Worm (Caenorhabditis elegans): ENCODE data around the gene K02E7.10.

DNA sequence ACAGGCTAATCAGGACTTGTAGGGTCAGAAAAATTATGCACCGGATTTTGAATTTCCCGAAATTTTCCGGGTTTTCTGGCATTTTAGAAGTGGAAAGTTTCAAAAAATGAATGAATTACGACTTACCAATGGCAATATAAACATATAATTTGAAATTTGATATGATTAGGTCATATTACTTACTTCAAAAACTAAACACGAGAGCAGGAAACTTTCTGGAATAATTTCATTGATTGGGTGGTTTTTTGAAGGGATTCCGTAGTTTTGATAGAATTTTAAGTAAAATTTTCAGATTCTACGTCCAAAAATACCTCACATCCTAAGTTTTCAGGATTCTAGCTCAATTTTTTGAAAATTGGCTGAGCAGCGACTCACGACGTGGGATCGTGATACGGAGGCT lies 8.6 kb upstream of the K02E7.10 start, which contains the start of gene K02E7.11:
- TF ChIP-seq hlh-4 (tag; optimal IDR thresholded peaks at IDR 0.05) = no peak
- TF ChIP-seq fos-1 (tag; optimal IDR thresholded peaks at IDR 0.05) = no peak
- no peak for TF ChIP-seq zip-4 (GFP tag; optimal IDR thresholded peaks at IDR 0.05)
- TF ChIP-seq lir-3 (tag; optimal IDR thresholded peaks at IDR 0.05; ENCODE audit: poor library complexity) = no peak
- TF ChIP-seq nhr-11 (tag; optimal IDR thresholded peaks at IDR 0.05) = no peak
- TF ChIP-seq ets-5 (GFP tag; IDR thresholded peaks at IDR 0.05) = no peak
- TF ChIP-seq fkh-10 (GFP tag; optimal IDR thresholded peaks at IDR 0.05) = no peak
- no peak for TF ChIP-seq pag-3 (tag; optimal IDR thresholded peaks at IDR 0.05; ENCODE audit: borderline replicate concordance, insufficient read depth)

All from whole organism, L1 larva.